Worm (Caenorhabditis elegans) whole organism, L1 larva: ENCODE data around the gene cdd-1.

Source experiments
- C16A3.4 ChIP-seq: fragments of 150-350 bp; optimal IDR thresholded peaks from 2 replicates; lab custom pipeline; 2014; ENCODE audit warnings: missing biosample characterization, missing genetic modification characterization
- Y116A8C.19 ChIP-seq: sonication (generic microtip); optimal IDR thresholded peaks from 2 replicates; lab custom pipeline; 2016; ENCODE audit warnings: missing compliant biosample characterization, missing genetic modification characterization, borderline replicate concordance
- aha-1 ChIP-seq: fragments of 150-350 bp; optimal IDR thresholded peaks from 2 replicates; lab custom pipeline; 2014; ENCODE audit warnings: missing biosample characterization, missing genetic modification characterization
- alr-1 ChIP-seq: fragments of 200-800 bp; sonication (Bioruptor generic); optimal IDR thresholded peaks from 2 replicates; lab custom pipeline; 2018; ENCODE audit warnings: borderline replicate concordance, mild to moderate bottlenecking, missing genetic modification characterization, missing compliant biosample characterization
- ceh-63 ChIP-seq: fragments of 200-800 bp; sonication (Bioruptor generic); optimal IDR thresholded peaks from 2 replicates; lab custom pipeline; 2018; ENCODE audit warnings: mild to moderate bottlenecking, missing genetic modification characterization, missing compliant biosample characterization
- ceh-90 ChIP-seq: sonication (generic microtip); optimal IDR thresholded peaks from 2 replicates; lab custom pipeline; 2016; ENCODE audit warnings: missing genetic modification characterization, missing compliant biosample characterization
- efl-3 ChIP-seq: fragments of 200-800 bp; sonication (Bioruptor generic); optimal IDR thresholded peaks from 2 replicates; lab custom pipeline; 2018; ENCODE audit warnings: mild to moderate bottlenecking, missing genetic modification characterization, missing compliant biosample characterization
- egl-27 ChIP-seq, 2 experiments: fragments of 150-350 bp in 1 of 2; sonication (generic microtip); optimal IDR thresholded peaks; 3 replicates each; lab custom pipeline; 2017 to 2018; ENCODE audit warnings: missing biosample characterization in 2 of 2, missing genetic modification characterization in 2 of 2, missing genetic modification reagents in 2 of 2
- elt-2 ChIP-seq: sonication (generic microtip); optimal IDR thresholded peaks from 2 replicates; lab custom pipeline; 2016; ENCODE audit warnings: missing genetic modification characterization, mild to moderate bottlenecking, inconsistent platforms, missing compliant biosample characterization, missing genetic modification reagents
- fkh-8 ChIP-seq: sonication (generic microtip); optimal IDR thresholded peaks from 2 replicates; lab custom pipeline; 2016; ENCODE audit warnings: mild to moderate bottlenecking, missing genetic modification characterization, missing compliant biosample characterization
- hlh-17 ChIP-seq: fragments of 200-800 bp; sonication (Bioruptor generic); optimal IDR thresholded peaks from 2 replicates; lab custom pipeline; 2018; ENCODE audit warnings: missing genetic modification characterization, mild to moderate bottlenecking, missing compliant biosample characterization, moderate library complexity, borderline replicate concordance
- hlh-4 ChIP-seq: sonication (generic microtip); optimal IDR thresholded peaks from 2 replicates; lab custom pipeline; 2016; ENCODE audit warnings: mild to moderate bottlenecking, missing genetic modification characterization, missing compliant biosample characterization
- hpl-2 ChIP-seq: fragments of 150-350 bp; optimal IDR thresholded peaks from 2 replicates; lab custom pipeline; 2014; ENCODE audit warnings: missing biosample characterization, missing genetic modification reagents, missing genetic modification characterization
- isw-1 ChIP-seq: fragments of 200-800 bp; sonication (Bioruptor generic); IDR thresholded peaks from 2 replicates; pipeline ENCODE4 v1.3.6; 2022; ENCODE audit warnings: missing genetic modification characterization, missing compliant biosample characterization
- jun-1 ChIP-seq: fragments of 150-350 bp; optimal IDR thresholded peaks from 2 replicates; lab custom pipeline; 2014; ENCODE audit warnings: missing biosample characterization, missing genetic modification reagents, missing genetic modification characterization
- lin-13 ChIP-seq: fragments of 150-350 bp; optimal IDR thresholded peaks from 2 replicates; lab custom pipeline; 2014; ENCODE audit warnings: missing biosample characterization, missing genetic modification reagents, missing genetic modification characterization
- lin-14 ChIP-seq: fragments of 200-800 bp; sonication (Bioruptor generic); optimal IDR thresholded peaks from 2 replicates; lab custom pipeline; 2018; ENCODE audit warnings: mild to moderate bottlenecking, missing genetic modification characterization, moderate library complexity, missing compliant biosample characterization
- lin-35 ChIP-seq, 2 experiments: fragments of 150-350 bp; optimal IDR thresholded peaks; 2 replicates each; lab custom pipeline; 2014; ENCODE audit warnings: missing biosample characterization in 2 of 2, missing genetic modification characterization in 2 of 2, missing genetic modification reagents in 2 of 2
- lir-3 ChIP-seq: sonication (generic microtip); optimal IDR thresholded peaks from 2 replicates; lab custom pipeline; 2016; ENCODE audit warnings: mild to moderate bottlenecking, missing genetic modification characterization, moderate library complexity, missing compliant biosample characterization; ENCODE audit not compliant: poor library complexity
- lsy-2 ChIP-seq, 2 experiments: fragments of 150-350 bp; optimal IDR thresholded peaks; 2 replicates each; lab custom pipeline; 2014; ENCODE audit warnings: missing biosample characterization in 2 of 2, missing genetic modification characterization in 2 of 2
- mdl-1 ChIP-seq, 2 experiments: fragments of 150-350 bp; optimal IDR thresholded peaks; 2 replicates each; lab custom pipeline; 2014 to 2017; ENCODE audit warnings: missing biosample characterization in 2 of 2, missing genetic modification characterization in 2 of 2, inconsistent platforms in 1 of 2
- mef-2 ChIP-seq: fragments of 150-350 bp; optimal IDR thresholded peaks from 2 replicates; lab custom pipeline; 2014; ENCODE audit warnings: missing biosample characterization, missing genetic modification characterization
- nhr-12 ChIP-seq: sonication (generic microtip); optimal IDR thresholded peaks from 2 replicates; lab custom pipeline; 2017; ENCODE audit warnings: missing biosample characterization, missing genetic modification characterization
- nhr-19 ChIP-seq: fragments of 200-800 bp; sonication (Bioruptor generic); conservative IDR thresholded peaks from 2 replicates; pipeline ENCODE4 v1.3.6; 2022; ENCODE audit warnings: missing genetic modification characterization, missing compliant biosample characterization
- nhr-20 ChIP-seq: sonication (generic microtip); optimal IDR thresholded peaks from 2 replicates; lab custom pipeline; 2016; ENCODE audit warnings: mild to moderate bottlenecking, missing genetic modification characterization, missing compliant biosample characterization
- nhr-71 ChIP-seq: sonication (generic microtip); optimal IDR thresholded peaks from 2 replicates; lab custom pipeline; 2016; ENCODE audit warnings: mild to moderate bottlenecking, missing genetic modification characterization, moderate library complexity, missing compliant biosample characterization
- nhr-90 ChIP-seq: sonication (generic microtip); optimal IDR thresholded peaks from 2 replicates; lab custom pipeline; 2016; ENCODE audit warnings: mild to moderate bottlenecking, missing genetic modification characterization, missing compliant biosample characterization; ENCODE audit not compliant: poor library complexity
- pag-3 ChIP-seq: sonication (generic microtip); optimal IDR thresholded peaks from 2 replicates; lab custom pipeline; 2017; ENCODE audit warnings: missing genetic modification characterization, mild to moderate bottlenecking, missing compliant biosample characterization, antibody characterized with exemption, borderline replicate concordance; ENCODE audit not compliant: insufficient read depth
- pqm-1 ChIP-seq: sonication (generic microtip); optimal IDR thresholded peaks from 3 replicates; lab custom pipeline; 2017; ENCODE audit warnings: missing biosample characterization, missing genetic modification characterization
- sptf-1 ChIP-seq: fragments of 150-350 bp; optimal IDR thresholded peaks from 2 replicates; lab custom pipeline; 2014; ENCODE audit warnings: missing biosample characterization, missing genetic modification characterization
- sup-37 ChIP-seq: fragments of 200-800 bp; sonication (Bioruptor generic); optimal IDR thresholded peaks from 2 replicates; lab custom pipeline; 2018; ENCODE audit warnings: mild to moderate bottlenecking, missing genetic modification characterization, missing compliant biosample characterization
- tlp-1 ChIP-seq: fragments of 150-350 bp; optimal IDR thresholded peaks from 2 replicates; lab custom pipeline; 2014; ENCODE audit warnings: missing biosample characterization, missing genetic modification characterization
- unc-130 ChIP-seq: fragments of 150-350 bp; optimal IDR thresholded peaks from 2 replicates; lab custom pipeline; 2017; ENCODE audit warnings: missing biosample characterization, missing genetic modification characterization, inconsistent platforms
- unc-30 ChIP-seq: sonication (generic microtip); optimal IDR thresholded peaks from 2 replicates; lab custom pipeline; 2017; ENCODE audit warnings: missing biosample characterization, missing genetic modification characterization
- unc-86 ChIP-seq: sonication (generic microtip); optimal IDR thresholded peaks from 2 replicates; lab custom pipeline; 2016; ENCODE audit warnings: missing genetic modification characterization, missing compliant biosample characterization
- unc-98 ChIP-seq: fragments of 200-800 bp; sonication (Bioruptor generic); IDR thresholded peaks from 2 replicates; pipeline ENCODE4 v1.3.6; 2022; ENCODE audit warnings: missing genetic modification characterization, missing compliant biosample characterization
- vab-15 ChIP-seq: sonication (generic microtip); optimal IDR thresholded peaks from 2 replicates; lab custom pipeline; 2017; ENCODE audit warnings: missing genotype, mild to moderate bottlenecking, missing genetic modification characterization, missing compliant biosample characterization
- xbp-1 ChIP-seq: sonication (generic microtip); optimal IDR thresholded peaks from 2 replicates; lab custom pipeline; 2016; ENCODE audit warnings: missing genetic modification characterization, missing compliant biosample characterization
- zag-1 ChIP-seq: fragments of 150-350 bp; optimal IDR thresholded peaks from 2 replicates; lab custom pipeline; 2014; ENCODE audit warnings: missing biosample characterization, missing genetic modification characterization

cdd-1 gene

DNA sequence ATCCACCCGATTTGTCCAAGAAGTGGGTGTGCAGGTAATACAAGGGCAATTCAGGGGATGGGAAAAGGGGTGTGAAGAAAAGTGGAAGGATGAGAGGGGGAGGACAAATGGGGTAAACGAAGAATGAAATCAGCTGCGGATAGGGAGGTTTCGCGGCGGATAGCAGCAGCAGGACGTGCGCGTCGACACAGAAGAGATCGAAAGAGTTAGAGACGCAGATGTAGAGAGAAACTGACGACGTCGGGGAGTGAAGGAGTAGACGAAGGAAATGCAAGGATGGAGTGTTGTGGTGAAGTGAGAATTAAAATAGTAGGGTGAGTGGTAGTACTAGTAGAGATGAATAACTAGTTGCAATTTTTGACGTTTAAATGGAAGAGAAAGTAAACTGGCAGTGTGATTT lies 41.3 kb upstream of the cdd-1 start, which contains the start of gene M60.6 (continued):
- no peak for TF ChIP-seq unc-98 (GFP tag; lab: Robert Waterston, UW)
- no peak for TF ChIP-seq pag-3 (tag; lab: Kevin White, UChicago)
- TF ChIP-seq mef-2 (tag; lab: Kevin White, UChicago) = no peak
- no peak for TF ChIP-seq egl-27 (tag; optimal IDR thresholded peaks at IDR 0.05; lab: Kevin White, UChicago)
- TF ChIP-seq ceh-63 = no peak
- TF ChIP-seq nhr-90 = peak; percentile 27

DNA sequence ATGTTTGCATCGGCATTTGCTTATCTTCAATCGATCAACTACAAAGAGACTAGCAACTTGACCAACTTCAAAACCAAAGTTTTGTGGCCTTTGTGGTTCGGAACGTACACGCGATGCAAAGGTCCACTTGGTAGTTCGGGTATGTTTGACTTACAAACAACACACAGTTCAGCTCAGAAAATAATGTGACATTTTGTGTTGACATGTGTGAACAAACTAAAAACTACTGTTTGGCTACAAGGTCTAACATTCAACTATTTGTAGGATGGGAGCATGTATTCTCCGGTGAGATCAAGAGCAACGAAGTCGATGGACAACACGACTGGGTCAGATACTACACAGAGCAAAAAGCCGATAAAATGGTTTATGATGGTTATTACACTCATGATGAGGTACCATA lies 36.1 kb upstream of the cdd-1 start:
- TF ChIP-seq fkh-8 (tag; lab: Kevin White, UChicago) = no peak
- no peak for TF ChIP-seq isw-1 (GFP tag; lab: Robert Waterston, UW)
- TF ChIP-seq efl-3 = no peak
- TF ChIP-seq lsy-2 (tag; optimal IDR thresholded peaks at IDR 0.05; lab: Kevin White, UChicago) = no peak
- no peak for TF ChIP-seq C16A3.4 (tag; lab: Kevin White, UChicago)
- TF ChIP-seq sptf-1 (tag; lab: Kevin White, UChicago) = no peak
- TF ChIP-seq sup-37 (GFP tag; lab: Kevin White, UChicago) = no peak
- no peak for TF ChIP-seq nhr-12 (tag; lab: Kevin White, UChicago)
- no peak for TF ChIP-seq unc-86
- TF ChIP-seq zag-1 (tag; lab: Kevin White, UChicago) = no peak
- TF ChIP-seq vab-15 (tag; lab: Kevin White, UChicago) = no peak

DNA sequence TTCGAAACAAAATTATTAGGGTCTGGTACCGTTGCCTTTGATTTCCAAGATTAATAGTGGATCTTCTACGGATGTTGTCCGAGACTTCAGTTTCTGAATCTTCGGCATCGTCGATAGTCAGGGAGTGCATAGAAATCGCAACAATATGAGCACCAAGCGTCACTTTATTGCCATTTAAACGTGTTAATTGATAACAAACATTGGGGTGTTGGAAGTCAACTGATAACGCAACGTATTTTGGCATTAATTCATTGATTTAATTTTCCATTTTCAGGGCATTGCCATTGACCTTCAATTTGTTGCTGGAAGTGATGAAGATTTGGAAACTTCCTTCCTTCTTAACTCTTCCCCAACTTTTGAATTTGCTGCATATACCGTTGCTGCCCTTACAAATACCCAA lies 35.2 kb upstream of the cdd-1 start, which contains the start of gene kqt-2:
Gene kqt-2 (minus strand): TSS at position 244 of the 400 bp plus-strand sequence.
- no peak for TF ChIP-seq unc-130 (tag; lab: Kevin White, UChicago)
- peak; percentile 62 for TF ChIP-seq elt-2

DNA sequence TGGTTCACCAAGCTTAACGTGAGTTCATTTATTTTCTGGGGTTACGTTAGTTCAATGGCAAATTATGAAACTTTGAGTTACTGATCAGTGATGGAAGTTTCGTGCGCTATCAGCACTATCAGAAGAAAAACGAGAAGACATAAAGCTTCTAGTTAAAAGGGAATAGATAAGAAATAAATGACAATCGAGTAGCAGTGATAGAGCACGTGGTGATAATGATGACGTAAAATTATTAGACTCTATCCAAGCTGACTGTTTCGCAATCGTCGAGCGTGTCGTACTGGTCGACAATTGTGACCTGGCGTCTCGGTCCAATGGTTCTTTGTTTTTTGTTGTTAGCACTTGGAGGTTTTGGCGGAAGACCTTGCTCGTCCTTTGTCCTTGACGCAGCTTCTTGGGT lies 32.2 kb upstream of the cdd-1 start:
- peak; percentile 14 for TF ChIP-seq nhr-20
- TF ChIP-seq lir-3 (tag; lab: Kevin White, UChicago) = no peak
- peak; percentile 93 for TF ChIP-seq elt-2
- TF ChIP-seq lin-35 (GFP tag; optimal IDR thresholded peaks at IDR 0.05; lab: Kevin White, UChicago) = peak in 1 of 2 experiments; percentile 44
- peak; percentile 52 for TF ChIP-seq jun-1 (tag; lab: Kevin White, UChicago)
- peak; percentile 61 for TF ChIP-seq pqm-1 (tag; lab: Kevin White, UChicago)
- no peak for TF ChIP-seq lin-13 (GFP tag; lab: Kevin White, UChicago)
- TF ChIP-seq xbp-1 (tag; lab: Kevin White, UChicago) = peak; percentile 12
- peak in 1 of 2 experiments; percentile 44 for TF ChIP-seq mdl-1 (tag; optimal IDR thresholded peaks at IDR 0.05; lab: Kevin White, UChicago)
- no peak for TF ChIP-seq alr-1
- TF ChIP-seq tlp-1 (tag; lab: Kevin White, UChicago) = peak; percentile 37
- peak; percentile 6 for TF ChIP-seq hpl-2 (GFP tag; lab: Kevin White, UChicago)
- TF ChIP-seq, all 84 proteins: peak for 9

DNA sequence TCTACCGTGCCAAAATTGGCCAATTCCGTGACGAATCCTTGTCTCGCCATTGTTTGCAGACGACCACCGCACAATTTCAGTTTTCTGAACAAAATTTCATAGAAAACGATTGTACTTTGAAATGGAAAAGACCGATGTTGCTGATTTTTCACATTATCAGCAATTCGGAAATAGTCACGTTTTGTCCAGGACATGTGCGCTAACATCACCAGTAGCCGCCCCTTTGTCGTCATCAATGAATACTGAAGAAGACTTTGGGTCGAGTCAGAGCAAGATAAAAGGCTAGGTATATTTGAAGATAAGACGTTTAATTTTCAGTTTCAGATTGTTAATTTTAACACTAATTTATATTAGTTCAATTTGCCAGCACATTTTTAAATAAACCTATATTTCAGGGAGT lies 31.0 kb upstream of the cdd-1 start, which contains the start of gene endu-2:
Gene endu-2 (plus strand): TSS at position 396 of the 400 bp plus-strand sequence.
- TF ChIP-seq mdl-1 (tag; optimal IDR thresholded peaks at IDR 0.05; lab: Kevin White, UChicago) (peak in 1 of 2 experiments; percentile 50), sptf-1 (tag; lab: Kevin White, UChicago) (no peak), lin-35 (GFP tag; optimal IDR thresholded peaks at IDR 0.05; lab: Kevin White, UChicago) (peak in 1 of 2 experiments; percentile 3), jun-1 (tag; lab: Kevin White, UChicago) (no peak), elt-2 (peak; percentile 86), nhr-71 (tag; lab: Kevin White, UChicago) (peak; percentile 29), nhr-90 (peak; percentile 5)
- TF ChIP-seq, all 84 proteins: peak for 5

DNA sequence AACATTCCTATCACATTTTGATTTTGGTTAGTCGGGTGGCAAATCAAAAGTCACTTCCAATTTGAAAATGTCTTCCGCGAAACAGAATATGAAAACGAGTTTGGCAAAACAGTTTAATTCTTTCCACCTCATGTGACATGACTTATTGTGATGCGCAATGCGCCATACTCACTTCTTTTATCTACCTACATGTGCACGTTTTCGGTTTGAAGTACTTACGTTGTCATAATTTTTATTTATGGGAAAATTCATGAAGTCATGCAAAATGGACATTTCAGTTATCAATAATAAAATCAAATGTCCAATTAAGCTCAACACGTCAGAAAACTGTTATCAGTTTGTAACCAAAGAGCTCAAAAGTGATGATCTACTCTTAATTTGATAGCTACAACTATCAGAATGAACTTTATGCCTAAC lies 27.7 kb upstream of the cdd-1 start:
- TF ChIP-seq mdl-1 (tag; optimal IDR thresholded peaks at IDR 0.05; lab: Kevin White, UChicago) = peak in 1 of 2 experiments; percentile 81
- no peak for TF ChIP-seq hlh-17
- peak; percentile 38; the same call in 1 of the 2 replicates for TF ChIP-seq nhr-19 (GFP tag; lab: Robert Waterston, UW)
- no peak for TF ChIP-seq alr-1
- peak; percentile 84 for TF ChIP-seq lin-14
- no peak for TF ChIP-seq Y116A8C.19 (tag; lab: Kevin White, UChicago)
- TF ChIP-seq zag-1 (tag; lab: Kevin White, UChicago) = no peak
- no peak for TF ChIP-seq hlh-4 (tag; lab: Kevin White, UChicago)
- TF ChIP-seq unc-30 (tag; lab: Kevin White, UChicago) = no peak
- TF ChIP-seq unc-98 (GFP tag; lab: Robert Waterston, UW) = no peak
- no peak for TF ChIP-seq pqm-1 (tag; lab: Kevin White, UChicago)
- no peak for TF ChIP-seq jun-1 (tag; lab: Kevin White, UChicago)
- no peak for TF ChIP-seq mef-2 (tag; lab: Kevin White, UChicago)
- TF ChIP-seq unc-86 = no peak
- peak; percentile 85 for TF ChIP-seq nhr-20
- TF ChIP-seq lin-35 (GFP tag; optimal IDR thresholded peaks at IDR 0.05; lab: Kevin White, UChicago) = peak; percentile 31 to 63
- no peak for TF ChIP-seq efl-3
- TF ChIP-seq aha-1 (tag; lab: Kevin White, UChicago) = no peak
- TF ChIP-seq ceh-90 (tag; lab: Kevin White, UChicago) = no peak
